Fruit fly (Drosophila melanogaster) whole organism, pupa: ENCODE measurements around the gene CG32299.

Source experiments
- CG10348 ChIP-seq: fragments of 200-800 bp; sonication (Bioruptor generic); IDR thresholded peaks from 2 replicates; pipeline ENCODE4 v1.3.6; 2022; ENCODE audit warnings: missing biosample characterization, missing genetic modification characterization
- CG12605 ChIP-seq: fragments of 200-800 bp; sonication (Bioruptor generic); IDR thresholded peaks from 2 replicates; pipeline ENCODE4 v1.3.6; 2022; ENCODE audit warnings: missing biosample characterization, missing genetic modification characterization
- CG13204 ChIP-seq: fragments of 200-800 bp; sonication (Bioruptor generic); optimal IDR thresholded peaks from 2 replicates; lab custom pipeline; 2018; ENCODE audit warnings: missing biosample characterization, mild to moderate bottlenecking, missing genetic modification characterization, moderate library complexity
- CG14655 ChIP-seq: fragments of 200-800 bp; sonication (Bioruptor generic); optimal IDR thresholded peaks from 3 replicates; lab custom pipeline; 2017; ENCODE audit warnings: mild to moderate bottlenecking, missing biosample characterization, missing genetic modification reagents, missing genetic modification characterization
- CG15710 ChIP-seq: fragments of 200-800 bp; sonication (Bioruptor generic); optimal IDR thresholded peaks from 2 replicates; lab custom pipeline; 2018; ENCODE audit warnings: missing biosample characterization, mild to moderate bottlenecking, missing genetic modification characterization, moderate library complexity
- CG17806 ChIP-seq: fragments of 200-800 bp; sonication (Bioruptor generic); optimal IDR thresholded peaks from 2 replicates; lab custom pipeline; 2018; ENCODE audit warnings: missing biosample characterization, mild to moderate bottlenecking, missing genetic modification characterization, moderate library complexity
- CG32121 ChIP-seq: fragments of 200-800 bp; sonication (Bioruptor generic); IDR thresholded peaks from 2 replicates; pipeline ENCODE4 v1.3.6; 2022; ENCODE audit warnings: missing biosample characterization, missing genetic modification characterization
- CG34367 ChIP-seq: fragments of 200-800 bp; sonication (Bioruptor generic); optimal IDR thresholded peaks from 2 replicates; lab custom pipeline; 2018; ENCODE audit warnings: missing biosample characterization, mild to moderate bottlenecking, missing genetic modification characterization
- CG4496 ChIP-seq: fragments of 200-800 bp; sonication (Bioruptor generic); IDR thresholded peaks from 3 replicates; pipeline ENCODE4 v1.3.6; 2022; ENCODE audit warnings: missing biosample characterization, missing genetic modification characterization
- CG8159 ChIP-seq: fragments of 200-800 bp; sonication (Bioruptor generic); optimal IDR thresholded peaks from 3 replicates; lab custom pipeline; 2018; ENCODE audit warnings: missing biosample characterization, mild to moderate bottlenecking, missing genetic modification characterization, moderate library complexity
- CG8301 ChIP-seq: fragments of 200-800 bp; sonication (Bioruptor generic); optimal IDR thresholded peaks from 2 replicates; lab custom pipeline; 2018; ENCODE audit warnings: missing biosample characterization, mild to moderate bottlenecking, missing genetic modification characterization
- CG9948 ChIP-seq: fragments of 200-800 bp; sonication (Bioruptor generic); optimal IDR thresholded peaks from 2 replicates; lab custom pipeline; 2018; ENCODE audit warnings: missing biosample characterization, mild to moderate bottlenecking, missing genetic modification characterization, moderate library complexity
- D1 ChIP-seq: fragments of 200-800 bp; sonication (Bioruptor generic); optimal IDR thresholded peaks from 2 replicates; lab custom pipeline; 2018; ENCODE audit warnings: missing biosample characterization, mild to moderate bottlenecking, missing genetic modification characterization, moderate library complexity
- EcR ChIP-seq: fragments of 200-800 bp; sonication (Bioruptor generic); optimal IDR thresholded peaks from 3 replicates; lab custom pipeline; 2019; ENCODE audit warnings: missing biosample characterization, missing genetic modification characterization, mild to moderate bottlenecking, moderate library complexity, missing genetic modification reagents
- Ets98B ChIP-seq: fragments of 200-800 bp; sonication (Bioruptor generic); IDR thresholded peaks from 2 replicates; pipeline ENCODE4 v1.3.6; 2022; ENCODE audit warnings: missing biosample characterization, missing genetic modification characterization
- Pif1A ChIP-seq: fragments of 200-800 bp; sonication (Bioruptor generic); optimal IDR thresholded peaks from 3 replicates; lab custom pipeline; 2016; ENCODE audit warnings: missing biosample characterization, missing genetic modification characterization
- Pif1B ChIP-seq: fragments of 200-800 bp; sonication (Bioruptor generic); optimal IDR thresholded peaks from 3 replicates; lab custom pipeline; 2016; ENCODE audit warnings: missing biosample characterization, missing genetic modification characterization
- Snoo ChIP-seq: fragments of 200-800 bp; sonication (Bioruptor generic); optimal IDR thresholded peaks from 3 replicates; lab custom pipeline; 2017; ENCODE audit warnings: missing biosample characterization, mild to moderate bottlenecking, missing genetic modification characterization, inconsistent platforms
- fd96Ca ChIP-seq: fragments of 200-800 bp; sonication (Bioruptor generic); IDR thresholded peaks from 3 replicates; pipeline ENCODE4 v1.3.6; 2022; ENCODE audit warnings: missing biosample characterization, missing genetic modification characterization
- gl ChIP-seq: fragments of 200-800 bp; sonication (Bioruptor generic); optimal IDR thresholded peaks from 2 replicates; lab custom pipeline; 2018; ENCODE audit warnings: missing biosample characterization, mild to moderate bottlenecking, missing genetic modification characterization
- rn ChIP-seq: fragments of 200-800 bp; sonication (Bioruptor generic); IDR thresholded peaks from 2 replicates; pipeline ENCODE4 v1.3.6; 2022; ENCODE audit warnings: missing biosample characterization, missing genetic modification characterization

CG32299 gene

dm6 chr3L:2390889-2391288, at the start of gene CG32299, which contains the start of gene CG32298:
Gene CG32299, minus strand, starts transcription at chr3L:2390989.
Gene CG32298, minus strand, starts transcription at chr3L:2390989.
- TF ChIP-seq Pif1A (GFP tag; lab: Kevin White, UChicago) (no peak), Pif1B (GFP tag; lab: Kevin White, UChicago) (no peak), fd96Ca (GFP tag; lab: Robert Waterston, UW) (no peak), CG8159 (tag; lab: Kevin White, UChicago) (no peak), CG15710 (no peak), CG13204 (GFP tag; lab: Kevin White, UChicago) (no peak), CG34367 (no peak), CG17806 (no peak), CG9948 (tag; lab: Kevin White, UChicago) (no peak), Snoo (tag; lab: Kevin White, UChicago) (no peak), CG8301 (no peak), CG10348 (GFP tag; lab: Robert Waterston, UW) (no peak), rn (GFP tag; lab: Robert Waterston, UW) (no peak), CG12605 (GFP tag; lab: Robert Waterston, UW) (no peak), CG4496 (no peak), D1 (tag; lab: Kevin White, UChicago) (no peak), Ets98B (GFP tag; lab: Robert Waterston, UW) (no peak), CG32121 (no peak), gl (no peak)

- no peak for TF ChIP-seq CG8301
- no peak for TF ChIP-seq Pif1A (GFP tag; lab: Kevin White, UChicago)
- no peak for TF ChIP-seq CG9948 (tag; lab: Kevin White, UChicago)
- TF ChIP-seq EcR = no peak
- TF ChIP-seq Pif1B (GFP tag; lab: Kevin White, UChicago) = no peak
- TF ChIP-seq Snoo (tag; lab: Kevin White, UChicago) = peak; percentile 8
- peak; percentile 51 for TF ChIP-seq CG13204 (GFP tag; lab: Kevin White, UChicago)
- peak; percentile 40; the same call in 2 of the 3 replicates for TF ChIP-seq fd96Ca (GFP tag; lab: Robert Waterston, UW)
- no peak for TF ChIP-seq CG10348 (GFP tag; lab: Robert Waterston, UW)
- no peak for TF ChIP-seq CG12605 (GFP tag; lab: Robert Waterston, UW)
- no peak for TF ChIP-seq CG17806
- no peak for TF ChIP-seq CG8159 (tag; lab: Kevin White, UChicago)
- peak; percentile 80 for TF ChIP-seq CG4496
- no peak for TF ChIP-seq gl
- TF ChIP-seq CG15710 = no peak
- TF ChIP-seq CG34367 = no peak
- TF ChIP-seq CG14655 (GFP tag; lab: Kevin White, UChicago) = peak; percentile 8
- TF ChIP-seq CG32121 = no peak
- no peak for TF ChIP-seq D1 (tag; lab: Kevin White, UChicago)
- peak; percentile 50; the same call in 1 of the 2 replicates for TF ChIP-seq Ets98B (GFP tag; lab: Robert Waterston, UW)
- no peak for TF ChIP-seq rn (GFP tag; lab: Robert Waterston, UW)
These were observed 48.0 kb upstream of the CG32299 start for dm6 chr3L:2438609-2439422.

dm6 chr3L:2437571-2437970, 46.8 kb upstream of the CG32299 start:
- TF ChIP-seq CG12605 (GFP tag; lab: Robert Waterston, UW) = no peak
- TF ChIP-seq CG8301 = no peak
- no peak for TF ChIP-seq Pif1B (GFP tag; lab: Kevin White, UChicago)
- TF ChIP-seq CG34367 = no peak
- no peak for TF ChIP-seq Ets98B (GFP tag; lab: Robert Waterston, UW)
- no peak for TF ChIP-seq CG13204 (GFP tag; lab: Kevin White, UChicago)
- no peak for TF ChIP-seq CG9948 (tag; lab: Kevin White, UChicago)
- no peak for TF ChIP-seq D1 (tag; lab: Kevin White, UChicago)
- TF ChIP-seq CG15710 = no peak
- no peak for TF ChIP-seq CG32121
- no peak for TF ChIP-seq Snoo (tag; lab: Kevin White, UChicago)
- TF ChIP-seq CG14655 (GFP tag; lab: Kevin White, UChicago) = no peak
- no peak for TF ChIP-seq CG17806

dm6 chr3L:2436754-2437335, 46.1 kb upstream of the CG32299 start:
- TF ChIP-seq CG34367 = no peak
- no peak for TF ChIP-seq CG9948 (tag; lab: Kevin White, UChicago)
- no peak for TF ChIP-seq CG4496
- TF ChIP-seq CG14655 (GFP tag; lab: Kevin White, UChicago) = no peak
- TF ChIP-seq CG12605 (GFP tag; lab: Robert Waterston, UW) = no peak
- TF ChIP-seq CG32121 = no peak
- no peak for TF ChIP-seq Pif1B (GFP tag; lab: Kevin White, UChicago)
- no peak for TF ChIP-seq CG15710
- no peak for TF ChIP-seq Ets98B (GFP tag; lab: Robert Waterston, UW)
- no peak for TF ChIP-seq gl
- TF ChIP-seq Pif1A (GFP tag; lab: Kevin White, UChicago) = no peak
- TF ChIP-seq CG10348 (GFP tag; lab: Robert Waterston, UW) = no peak
- no peak for TF ChIP-seq rn (GFP tag; lab: Robert Waterston, UW)

- peak; percentile 20 for TF ChIP-seq CG14655 (GFP tag; lab: Kevin White, UChicago)
- TF ChIP-seq gl = no peak
- TF ChIP-seq CG8301 = peak; percentile 9
- 0 out of 2 replicates have a peak, but pooled peaks have one; percentile 18 for TF ChIP-seq CG32121
These were observed 43.4 kb upstream of the CG32299 start for dm6 chr3L:2434179-2434578.
